Fruit fly (Drosophila melanogaster): Measurements from ENCODE around the gene jub.

The jub gene

dm6 chrX:13805554-13805953 lies 24.6 kb downstream of the jub start (continued):
- TF ChIP-seq dm (GFP tag; optimal IDR thresholded peaks at IDR 0.05) (peak; percentile 2), CG8924 (tag; optimal IDR thresholded peaks at IDR 0.05) (peak; percentile 10), ttk (GFP tag; IDR thresholded peaks at IDR 0.05) (peak; percentile 27; the same call in 1 of the 2 replicates), CG8478 (optimal IDR thresholded peaks at IDR 0.05) (peak; percentile 91), twi (tag; optimal IDR thresholded peaks at IDR 0.05) (peak; percentile 27), CG14710 (tag; optimal IDR thresholded peaks at IDR 0.05) (peak; percentile 32), CG8290 (GFP tag; optimal IDR thresholded peaks at IDR 0.05) (peak; percentile 92), CG8290 (tag; optimal IDR thresholded peaks at IDR 0.05) (peak; percentile 77 to 98), fd102C (GFP tag; optimal IDR thresholded peaks at IDR 0.05) (no peak), vvl (GFP tag; IDR thresholded peaks at IDR 0.05) (peak; percentile 42), CG15479 (GFP tag; optimal IDR thresholded peaks at IDR 0.05) (peak; percentile 27)

DNA sequence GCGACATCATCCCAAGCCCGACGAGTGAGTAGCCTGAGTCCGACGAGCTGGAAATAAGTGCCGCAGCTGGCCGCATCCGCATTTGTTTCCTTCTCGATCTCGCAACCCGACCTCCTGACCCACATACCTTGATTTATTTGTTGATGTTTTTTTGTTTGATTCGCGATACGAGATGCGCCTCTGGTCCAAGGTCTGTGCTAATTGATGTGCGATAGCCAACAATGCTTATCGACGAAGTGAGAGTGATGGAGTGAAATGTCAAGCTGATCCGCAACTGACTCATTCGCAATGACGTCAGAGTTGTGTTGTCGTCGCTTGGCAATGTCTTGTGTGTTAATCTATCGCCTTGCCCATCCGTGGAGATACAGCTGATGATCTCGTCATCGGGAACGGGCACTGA lies 25.7 kb downstream of the jub start:
- TF ChIP-seq CG15479 (GFP tag; optimal IDR thresholded peaks at IDR 0.05) (peak; percentile 57), H2.0 (GFP tag; IDR thresholded peaks at IDR 0.05) (no peak), fd64A (GFP tag; optimal IDR thresholded peaks at IDR 0.05) (no peak), CG34376 (GFP tag; optimal IDR thresholded peaks at IDR 0.05) (peak; percentile 14), Nf-YB (GFP tag; optimal IDR thresholded peaks at IDR 0.05) (no peak), sna (GFP tag; IDR thresholded peaks at IDR 0.05; ENCODE audit: partially characterized antibody) (no peak), unpg (GFP tag; optimal IDR thresholded peaks at IDR 0.05) (no peak), CG31365 (tag; optimal IDR thresholded peaks at IDR 0.05) (no peak), Atf-2 (GFP tag; optimal IDR thresholded peaks at IDR 0.05) (no peak), ind (GFP tag; optimal IDR thresholded peaks at IDR 0.05) (no peak), hbn (GFP tag; IDR thresholded peaks at IDR 0.05; ENCODE audit: partially characterized antibody) (no peak), CG4854 (GFP tag; optimal IDR thresholded peaks at IDR 0.05) (no peak), Neu2 (GFP tag; optimal IDR thresholded peaks at IDR 0.05; ENCODE audit: borderline replicate concordance) (no peak), luna (GFP tag; optimal IDR thresholded peaks at IDR 0.05) (no peak), Dll (GFP tag; IDR thresholded peaks at IDR 0.05; ENCODE audit: partially characterized antibody) (no peak)

dm6 chrX:13800680-13801079 lies 29.4 kb downstream of the jub start:
- TF ChIP-seq Ets65A (GFP tag) = peak; percentile 89
- TF ChIP-seq Sox102F (GFP tag; optimal IDR thresholded peaks at IDR 0.05) = peak; percentile 25
- peak; percentile 32; the same call in 2 of the 3 replicates for TF ChIP-seq row (GFP tag; IDR thresholded peaks at IDR 0.05)
- peak; percentile 33; the same call in 1 of the 2 replicates for TF ChIP-seq CG6689 (GFP tag; IDR thresholded peaks at IDR 0.05)
- peak; percentile 19 for TF ChIP-seq gem (tag; optimal IDR thresholded peaks at IDR 0.05)
- peak; percentile 9 for TF ChIP-seq sens (GFP tag)
- TF ChIP-seq slbo (GFP tag; IDR thresholded peaks at IDR 0.05) = peak; percentile 29; the same call in 1 of the 2 replicates
- 0 out of 2 replicates have a peak, but pooled peaks have one; percentile 19 for TF ChIP-seq sob (GFP tag; IDR thresholded peaks at IDR 0.05)
- TF ChIP-seq Pdp1 (GFP tag; optimal IDR thresholded peaks at IDR 0.05) = peak in 1 of 2 experiments; percentile 13
- no peak for TF ChIP-seq wor (GFP tag; IDR thresholded peaks at IDR 0.05)
- no peak for TF ChIP-seq Spps (tag; optimal IDR thresholded peaks at IDR 0.05)
- no peak for TF ChIP-seq onecut (GFP tag; IDR thresholded peaks at IDR 0.05)

dm6 chrX:13797538-13797937 lies 32.6 kb downstream of the jub start, which contains the start of gene CG10996:
Gene CG10996 (minus strand): TSS chrX:13797638.
- TF ChIP-seq sens (GFP tag) (peak; percentile 15), Camta (GFP tag; optimal IDR thresholded peaks at IDR 0.05) (no peak), CG1024 (GFP tag; IDR thresholded peaks at IDR 0.05) (no peak)

Data from whole organism, embryonic.